Worm (Caenorhabditis elegans) whole organism, L3 larva: Measurements from ENCODE around the gene hpo-39.

Source experiments
- aly-2 ChIP-seq: fragments of 150-350 bp; optimal IDR thresholded peaks from 2 replicates; lab custom pipeline; 2014; ENCODE audit warnings: missing biosample characterization, missing genetic modification characterization
- nhr-11 ChIP-seq: fragments of 150-350 bp; optimal IDR thresholded peaks from 2 replicates; lab custom pipeline; 2014; ENCODE audit warnings: missing biosample characterization, missing genetic modification characterization
- nhr-28 ChIP-seq: fragments of 150-350 bp; optimal IDR thresholded peaks from 2 replicates; lab custom pipeline; 2014; ENCODE audit warnings: missing biosample characterization, missing genetic modification characterization
- nhr-77 ChIP-seq: fragments of 150-350 bp; optimal IDR thresholded peaks from 2 replicates; lab custom pipeline; 2014; ENCODE audit warnings: missing biosample characterization, missing genetic modification characterization
- pha-4 ChIP-seq: fragments of 150-350 bp; optimal IDR thresholded peaks from 2 replicates; lab custom pipeline; 2014; ENCODE audit warnings: missing biosample characterization, missing genetic modification reagents, missing genetic modification characterization
- pqm-1 ChIP-seq: fragments of 150-350 bp; optimal IDR thresholded peaks from 2 replicates; lab custom pipeline; 2017; ENCODE audit warnings: missing biosample characterization, missing genetic modification characterization, inconsistent platforms
- snpc-4 ChIP-seq: fragments of 150-350 bp; optimal IDR thresholded peaks from 2 replicates; lab custom pipeline; 2014; ENCODE audit warnings: missing biosample characterization, missing genetic modification characterization
- ztf-11 ChIP-seq: fragments of 150-350 bp; optimal IDR thresholded peaks from 2 replicates; lab custom pipeline; 2014; ENCODE audit warnings: missing biosample characterization, missing genetic modification characterization

- TF ChIP-seq snpc-4 (tag; lab: Kevin White, UChicago) (no peak), aly-2 (no peak), nhr-77 (no peak), pha-4 (tag; lab: Kevin White, UChicago) (no peak), nhr-28 (tag; lab: Kevin White, UChicago) (no peak), nhr-11 (tag; lab: Kevin White, UChicago) (no peak), pqm-1 (tag; lab: Kevin White, UChicago) (no peak), ztf-11 (tag; lab: Kevin White, UChicago) (no peak)
Observed at ce11 chrV:4539855-4540254, 33.9 kb downstream of the hpo-39 start.
